Fruit fly (Drosophila melanogaster) whole organism, pupa: ENCODE measurements around the gene drn.

ENCODE experiments used
- CG10348 ChIP-seq: fragments of 200-800 bp; sonication (Bioruptor generic); IDR thresholded peaks from 2 replicates; pipeline ENCODE4 v1.3.6; 2022; ENCODE audit warnings: missing biosample characterization, missing genetic modification characterization
- CG12605 ChIP-seq: fragments of 200-800 bp; sonication (Bioruptor generic); IDR thresholded peaks from 2 replicates; pipeline ENCODE4 v1.3.6; 2022; ENCODE audit warnings: missing biosample characterization, missing genetic modification characterization
- CG13204 ChIP-seq: fragments of 200-800 bp; sonication (Bioruptor generic); optimal IDR thresholded peaks from 2 replicates; lab custom pipeline; 2018; ENCODE audit warnings: missing biosample characterization, mild to moderate bottlenecking, missing genetic modification characterization, moderate library complexity
- CG14655 ChIP-seq: fragments of 200-800 bp; sonication (Bioruptor generic); optimal IDR thresholded peaks from 3 replicates; lab custom pipeline; 2017; ENCODE audit warnings: mild to moderate bottlenecking, missing biosample characterization, missing genetic modification reagents, missing genetic modification characterization
- CG15710 ChIP-seq: fragments of 200-800 bp; sonication (Bioruptor generic); optimal IDR thresholded peaks from 2 replicates; lab custom pipeline; 2018; ENCODE audit warnings: missing biosample characterization, mild to moderate bottlenecking, missing genetic modification characterization, moderate library complexity
- CG17806 ChIP-seq: fragments of 200-800 bp; sonication (Bioruptor generic); optimal IDR thresholded peaks from 2 replicates; lab custom pipeline; 2018; ENCODE audit warnings: missing biosample characterization, mild to moderate bottlenecking, missing genetic modification characterization, moderate library complexity
- CG32121 ChIP-seq: fragments of 200-800 bp; sonication (Bioruptor generic); IDR thresholded peaks from 2 replicates; pipeline ENCODE4 v1.3.6; 2022; ENCODE audit warnings: missing biosample characterization, missing genetic modification characterization
- CG34367 ChIP-seq: fragments of 200-800 bp; sonication (Bioruptor generic); optimal IDR thresholded peaks from 2 replicates; lab custom pipeline; 2018; ENCODE audit warnings: missing biosample characterization, mild to moderate bottlenecking, missing genetic modification characterization
- CG4496 ChIP-seq: fragments of 200-800 bp; sonication (Bioruptor generic); IDR thresholded peaks from 3 replicates; pipeline ENCODE4 v1.3.6; 2022; ENCODE audit warnings: missing biosample characterization, missing genetic modification characterization
- CG8159 ChIP-seq: fragments of 200-800 bp; sonication (Bioruptor generic); optimal IDR thresholded peaks from 3 replicates; lab custom pipeline; 2018; ENCODE audit warnings: missing biosample characterization, mild to moderate bottlenecking, missing genetic modification characterization, moderate library complexity
- CG8301 ChIP-seq: fragments of 200-800 bp; sonication (Bioruptor generic); optimal IDR thresholded peaks from 2 replicates; lab custom pipeline; 2018; ENCODE audit warnings: missing biosample characterization, mild to moderate bottlenecking, missing genetic modification characterization
- CG9948 ChIP-seq: fragments of 200-800 bp; sonication (Bioruptor generic); optimal IDR thresholded peaks from 2 replicates; lab custom pipeline; 2018; ENCODE audit warnings: missing biosample characterization, mild to moderate bottlenecking, missing genetic modification characterization, moderate library complexity
- D1 ChIP-seq: fragments of 200-800 bp; sonication (Bioruptor generic); optimal IDR thresholded peaks from 2 replicates; lab custom pipeline; 2018; ENCODE audit warnings: missing biosample characterization, mild to moderate bottlenecking, missing genetic modification characterization, moderate library complexity
- EcR ChIP-seq: fragments of 200-800 bp; sonication (Bioruptor generic); optimal IDR thresholded peaks from 3 replicates; lab custom pipeline; 2019; ENCODE audit warnings: missing biosample characterization, missing genetic modification characterization, mild to moderate bottlenecking, moderate library complexity, missing genetic modification reagents
- Ets98B ChIP-seq: fragments of 200-800 bp; sonication (Bioruptor generic); IDR thresholded peaks from 2 replicates; pipeline ENCODE4 v1.3.6; 2022; ENCODE audit warnings: missing biosample characterization, missing genetic modification characterization
- Pif1A ChIP-seq: fragments of 200-800 bp; sonication (Bioruptor generic); optimal IDR thresholded peaks from 3 replicates; lab custom pipeline; 2016; ENCODE audit warnings: missing biosample characterization, missing genetic modification characterization
- Pif1B ChIP-seq: fragments of 200-800 bp; sonication (Bioruptor generic); optimal IDR thresholded peaks from 3 replicates; lab custom pipeline; 2016; ENCODE audit warnings: missing biosample characterization, missing genetic modification characterization
- Snoo ChIP-seq: fragments of 200-800 bp; sonication (Bioruptor generic); optimal IDR thresholded peaks from 3 replicates; lab custom pipeline; 2017; ENCODE audit warnings: missing biosample characterization, mild to moderate bottlenecking, missing genetic modification characterization, inconsistent platforms
- fd96Ca ChIP-seq: fragments of 200-800 bp; sonication (Bioruptor generic); IDR thresholded peaks from 3 replicates; pipeline ENCODE4 v1.3.6; 2022; ENCODE audit warnings: missing biosample characterization, missing genetic modification characterization
- gl ChIP-seq: fragments of 200-800 bp; sonication (Bioruptor generic); optimal IDR thresholded peaks from 2 replicates; lab custom pipeline; 2018; ENCODE audit warnings: missing biosample characterization, mild to moderate bottlenecking, missing genetic modification characterization
- rn ChIP-seq: fragments of 200-800 bp; sonication (Bioruptor generic); IDR thresholded peaks from 2 replicates; pipeline ENCODE4 v1.3.6; 2022; ENCODE audit warnings: missing biosample characterization, missing genetic modification characterization

The drn gene

DNA sequence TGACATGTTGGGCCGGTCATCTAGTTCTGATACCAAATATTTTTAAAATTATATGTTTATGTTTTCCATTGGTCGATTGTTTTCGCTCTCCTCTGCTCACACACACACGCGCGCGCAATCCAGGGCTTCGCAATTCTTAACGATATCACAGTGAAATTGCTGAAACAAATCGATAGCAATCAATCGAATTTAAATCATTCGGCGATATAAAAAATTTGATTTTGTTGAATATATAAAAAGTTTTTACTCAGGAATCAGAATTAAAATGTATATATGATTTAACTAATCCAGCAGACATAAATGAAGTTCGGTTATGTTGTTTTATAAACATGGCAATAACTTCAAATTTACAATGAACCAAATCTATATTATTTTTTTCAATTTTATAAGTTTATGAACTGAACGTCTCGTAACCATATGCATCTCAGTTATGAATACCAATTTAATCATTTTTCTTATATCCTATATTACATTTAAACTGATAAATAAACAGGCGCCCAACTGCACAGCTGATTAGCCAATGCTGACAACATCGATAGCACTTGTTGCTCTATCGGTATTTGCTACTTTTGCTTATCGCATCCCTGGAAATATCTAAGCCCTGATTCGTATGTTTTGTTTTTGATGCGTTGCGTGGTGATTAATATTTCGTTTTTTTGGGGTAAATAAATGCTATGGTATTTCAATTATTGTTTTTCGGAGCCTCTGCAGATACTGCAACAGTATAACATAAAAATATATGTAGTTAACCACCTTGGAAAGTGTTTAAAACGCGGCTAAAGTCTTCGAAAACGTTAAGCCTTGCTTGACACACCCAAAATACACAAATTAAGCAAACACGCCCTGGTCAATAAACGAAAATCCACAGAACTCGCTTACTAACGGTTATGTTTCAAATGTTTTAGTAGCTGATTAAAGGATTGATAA, 5.2 kb upstream of the drn start, which contains the start of the genes Aduk and pasi2:
Gene Aduk (minus strand): TSS at position 123 of the 927 bp plus-strand sequence.
Gene pasi2 (plus strand): TSS at position 579 of the 927 bp plus-strand sequence.
- TF ChIP-seq Pif1A (GFP tag; lab: Kevin White, UChicago) (no peak), CG17806 (tag; lab: Kevin White, UChicago) (no peak)

DNA sequence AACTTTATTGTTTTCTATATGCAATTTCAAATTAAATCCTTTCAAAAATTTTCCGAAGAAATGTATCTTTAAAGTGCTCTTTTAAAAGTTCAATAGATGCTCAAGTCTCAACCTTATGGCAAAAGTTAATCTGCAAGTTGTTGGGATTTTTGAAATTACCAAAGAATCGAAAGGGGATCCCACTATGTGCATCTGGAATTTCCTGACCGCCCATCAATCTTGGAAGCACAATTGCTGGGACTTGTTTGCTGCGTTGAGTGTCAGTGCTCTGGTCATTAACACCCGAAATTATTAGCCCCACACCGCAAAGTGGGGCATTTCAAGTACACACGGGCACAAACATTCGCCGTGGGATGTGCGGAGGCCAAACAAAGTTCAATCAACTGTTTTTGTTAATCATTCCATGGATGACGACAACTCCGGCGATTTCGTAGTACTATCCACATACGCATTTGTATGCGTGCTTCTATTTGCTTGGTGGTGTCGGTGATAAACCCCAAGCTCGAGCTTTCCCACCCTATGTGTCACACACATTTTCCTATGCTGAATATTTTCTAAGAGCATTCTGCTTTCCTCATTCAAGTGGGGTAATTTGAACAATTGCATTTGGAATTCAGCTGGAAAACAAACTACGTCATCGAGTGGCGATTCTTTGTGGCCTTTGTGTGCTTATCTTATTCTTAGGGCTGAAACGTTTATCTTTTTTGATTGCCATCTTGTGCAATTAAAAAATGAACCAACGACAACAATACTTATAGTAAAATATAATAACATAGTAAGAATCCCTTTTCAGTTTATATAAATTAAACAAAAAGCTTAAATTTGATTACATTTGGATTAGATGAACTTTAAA, 2.4 kb upstream of the drn start:
- TF ChIP-seq Snoo (tag; lab: Kevin White, UChicago) (no peak), CG10348 (GFP tag; lab: Robert Waterston, UW) (no peak), CG8159 (tag; lab: Kevin White, UChicago) (no peak), EcR (GFP tag; lab: Kevin White, UChicago) (peak; percentile 66)

DNA sequence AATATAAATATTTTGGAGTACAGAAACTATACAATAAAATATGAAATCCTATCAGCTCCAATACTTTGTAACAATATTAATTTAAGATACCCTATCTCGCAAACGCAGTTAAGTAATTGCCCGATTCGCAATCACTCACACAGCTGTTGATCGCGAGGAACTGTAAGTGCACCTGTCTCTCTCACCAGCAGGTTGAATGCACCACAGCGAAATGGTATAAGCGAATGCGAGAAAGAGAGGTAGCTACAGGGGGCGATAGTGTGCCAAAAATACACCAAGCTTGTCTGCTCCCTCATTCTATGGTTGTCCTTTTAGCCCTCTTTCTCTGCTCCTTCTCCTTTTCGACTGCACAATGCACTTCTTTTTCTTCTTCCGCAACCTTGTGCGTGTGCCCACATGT, 1.2 kb upstream of the drn start:
- TF ChIP-seq fd96Ca (no peak; the same call in 1 of the 3 replicates), D1 (tag; lab: Kevin White, UChicago) (no peak), Pif1B (GFP tag; lab: Kevin White, UChicago) (no peak), gl (no peak), EcR (GFP tag; lab: Kevin White, UChicago) (peak; percentile 95)
- TF ChIP-seq, all 21 proteins: peak for 1

DNA sequence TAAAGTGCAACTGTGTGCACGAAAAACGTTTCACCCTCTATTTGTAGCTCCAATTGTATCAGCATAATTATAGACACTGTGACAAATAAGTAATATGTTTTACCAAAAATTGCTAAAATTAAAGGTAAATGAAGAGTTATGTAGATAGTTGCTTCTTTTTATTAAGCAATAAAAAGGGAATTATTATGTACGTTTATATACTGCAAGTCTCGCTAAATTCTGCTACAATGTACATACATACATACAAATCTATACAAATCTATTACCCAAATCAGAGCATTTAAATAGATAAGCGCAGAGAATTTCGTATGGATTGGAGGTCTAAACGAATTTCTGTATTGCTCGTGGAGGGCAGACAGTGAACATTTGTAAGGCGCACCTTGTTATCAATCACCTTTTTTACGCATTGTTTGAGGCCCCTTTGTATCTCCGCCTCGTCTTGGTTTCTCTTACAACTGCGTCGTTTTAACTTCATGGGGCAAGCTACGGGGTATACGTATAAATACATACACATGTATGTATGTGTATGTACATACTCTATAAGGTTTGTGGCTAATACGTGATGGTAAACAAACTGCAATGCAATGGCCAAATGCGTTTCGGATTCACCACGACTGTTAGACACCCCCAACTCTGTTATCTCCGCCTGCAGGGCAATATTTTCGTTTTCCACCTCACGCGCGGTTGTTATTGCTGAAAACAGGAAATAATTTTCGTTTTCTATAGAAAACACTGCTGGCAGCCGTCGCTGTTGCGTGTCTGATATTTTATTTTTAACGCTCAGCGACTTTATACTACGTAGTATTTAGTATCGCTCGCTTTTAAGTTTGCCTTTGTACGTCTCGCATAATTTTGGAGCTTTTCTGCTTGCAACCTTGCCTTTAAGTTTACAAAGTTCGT, 590 bp upstream of the drn start:
- TF ChIP-seq CG17806 (tag; lab: Kevin White, UChicago) (peak; percentile 81), CG8301 (tag; lab: Kevin White, UChicago) (peak; percentile 85), CG10348 (GFP tag; lab: Robert Waterston, UW) (no peak), CG4496 (peak; percentile 57; the same call in 1 of the 3 replicates), CG34367 (tag; lab: Kevin White, UChicago) (peak; percentile 79), fd96Ca (no peak; the same call in 2 of the 3 replicates), CG12605 (GFP tag; lab: Robert Waterston, UW) (peak; percentile 36; the same call in 1 of the 2 replicates), Ets98B (GFP tag; lab: Robert Waterston, UW) (peak; percentile 38; the same call in 1 of the 2 replicates), CG14655 (GFP tag; lab: Kevin White, UChicago) (peak; percentile 85), CG8159 (tag; lab: Kevin White, UChicago) (peak; percentile 80), CG9948 (peak; percentile 86), Pif1B (GFP tag; lab: Kevin White, UChicago) (peak; percentile 44), CG13204 (GFP tag; lab: Kevin White, UChicago) (no peak), CG32121 (peak; percentile 66), Pif1A (GFP tag; lab: Kevin White, UChicago) (peak; percentile 70), EcR (GFP tag; lab: Kevin White, UChicago) (peak; percentile 47), rn (GFP tag; lab: Robert Waterston, UW) (0 out of 2 replicates have a peak, but pooled peaks have one; percentile 5), CG15710 (tag; lab: Kevin White, UChicago) (peak; percentile 72), D1 (tag; lab: Kevin White, UChicago) (peak; percentile 67), Snoo (tag; lab: Kevin White, UChicago) (peak; percentile 50), gl (peak; percentile 13)

DNA sequence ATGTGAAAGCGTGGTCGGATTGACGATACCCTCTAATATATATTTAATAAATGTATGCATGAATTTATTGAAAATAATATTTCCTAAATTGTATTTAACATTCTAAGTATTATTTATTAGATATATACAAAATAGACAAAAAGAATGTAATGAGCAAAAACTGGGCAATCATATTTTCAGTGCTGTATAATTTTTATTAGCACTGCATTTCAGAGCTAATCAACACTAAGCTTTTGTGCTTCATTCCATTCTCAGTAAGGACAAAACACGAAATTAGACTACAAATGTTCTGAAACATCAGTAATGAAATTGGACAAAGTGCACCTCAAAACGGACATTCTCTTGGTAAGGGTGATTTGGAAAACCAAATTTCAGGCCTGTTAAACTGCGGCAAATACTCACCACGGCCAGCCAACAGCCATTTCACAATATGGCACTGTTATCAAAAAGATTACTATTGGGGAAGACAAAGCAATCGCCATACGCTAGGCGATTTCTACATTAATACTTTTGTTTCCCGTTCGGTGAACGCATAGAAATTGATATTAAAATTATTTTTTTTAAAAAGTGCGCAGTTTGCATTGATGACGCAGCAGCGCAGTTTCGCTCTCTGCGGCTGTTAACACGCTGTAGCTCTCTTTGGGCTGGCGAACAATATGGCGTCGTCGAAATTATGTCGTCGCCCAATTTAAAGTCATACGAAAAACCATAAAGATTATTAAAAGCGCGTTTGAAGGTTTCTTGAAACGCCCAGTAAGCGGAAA, 591 bp downstream of the drn start:
- TF ChIP-seq CG15710 (tag; lab: Kevin White, UChicago), result peak; percentile 83
- peak; percentile 60 for TF ChIP-seq Pif1B (GFP tag; lab: Kevin White, UChicago)
- peak; percentile 85 for TF ChIP-seq CG8301 (tag; lab: Kevin White, UChicago)
- peak; percentile 86 for TF ChIP-seq CG4496
- TF ChIP-seq D1 (tag; lab: Kevin White, UChicago), result peak; percentile 89
- peak; percentile 44 for TF ChIP-seq CG13204 (GFP tag; lab: Kevin White, UChicago)
- TF ChIP-seq CG10348 (GFP tag; lab: Robert Waterston, UW), result no peak
- peak; percentile 91 for TF ChIP-seq CG14655 (GFP tag; lab: Kevin White, UChicago)
- TF ChIP-seq fd96Ca, result peak; percentile 74; the same call in 2 of the 3 replicates
- TF ChIP-seq Snoo (tag; lab: Kevin White, UChicago), result peak; percentile 84
- peak; percentile 65 for TF ChIP-seq gl
- TF ChIP-seq EcR (GFP tag; lab: Kevin White, UChicago), result no peak
- TF ChIP-seq Ets98B (GFP tag; lab: Robert Waterston, UW), result peak; percentile 60
- TF ChIP-seq rn (GFP tag; lab: Robert Waterston, UW), result peak; percentile 35; the same call in 1 of the 2 replicates
- TF ChIP-seq Pif1A (GFP tag; lab: Kevin White, UChicago), result peak; percentile 48
- peak; percentile 26; the same call in 1 of the 2 replicates for TF ChIP-seq CG12605 (GFP tag; lab: Robert Waterston, UW)
- peak; percentile 76 for TF ChIP-seq CG17806 (tag; lab: Kevin White, UChicago)
- peak; percentile 88 for TF ChIP-seq CG8159 (tag; lab: Kevin White, UChicago)
- TF ChIP-seq CG34367 (tag; lab: Kevin White, UChicago), result peak; percentile 79
- TF ChIP-seq CG9948, result peak; percentile 82
- TF ChIP-seq CG32121, result peak; percentile 77
